Fruit fly (Drosophila melanogaster): ENCODE data around the gene CG4768.

DNA sequence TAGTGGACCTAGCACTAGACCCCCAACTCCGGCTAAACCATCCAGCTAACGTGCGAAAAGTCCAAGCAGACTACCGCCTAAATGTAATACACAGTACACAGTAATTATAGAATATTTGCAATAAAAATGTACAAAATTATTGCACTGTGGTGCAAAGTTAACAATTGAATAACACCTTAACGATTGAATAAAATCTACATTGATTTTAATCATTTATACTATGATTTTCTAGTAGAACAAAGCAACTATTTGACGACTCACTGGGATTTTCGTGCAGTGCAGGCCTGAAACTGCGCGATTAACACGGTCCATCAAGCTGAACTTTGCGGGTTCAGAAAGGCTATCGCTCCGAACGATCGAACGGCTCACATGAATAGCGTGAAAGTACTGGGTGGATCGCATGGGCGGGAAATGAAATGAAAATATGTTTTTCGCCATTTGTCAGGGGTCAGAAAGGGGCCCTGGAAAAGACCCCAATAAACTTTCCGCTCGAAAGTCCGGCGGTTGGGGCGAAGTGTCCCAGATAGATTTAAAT lies 13.7 kb upstream of the CG4768 start:
- TF ChIP-seq CG11504 (tag; optimal IDR thresholded peaks at IDR 0.05) (peak; percentile 9), pan (optimal IDR thresholded peaks at IDR 0.05) (no peak), pan (GFP tag; optimal IDR thresholded peaks at IDR 0.05 in 1 of 2, IDR thresholded peaks at IDR 0.05 in 1 of 2) (no peak), CG13424 (tag; optimal IDR thresholded peaks at IDR 0.05) (no peak), dan (GFP tag; IDR thresholded peaks at IDR 0.05) (no peak), zfh2 (GFP tag; optimal IDR thresholded peaks at IDR 0.05) (no peak)

Measured in whole organism, embryonic.